Worm (Caenorhabditis elegans): ENCODE measurements around the gene ndab-2.

DNA sequence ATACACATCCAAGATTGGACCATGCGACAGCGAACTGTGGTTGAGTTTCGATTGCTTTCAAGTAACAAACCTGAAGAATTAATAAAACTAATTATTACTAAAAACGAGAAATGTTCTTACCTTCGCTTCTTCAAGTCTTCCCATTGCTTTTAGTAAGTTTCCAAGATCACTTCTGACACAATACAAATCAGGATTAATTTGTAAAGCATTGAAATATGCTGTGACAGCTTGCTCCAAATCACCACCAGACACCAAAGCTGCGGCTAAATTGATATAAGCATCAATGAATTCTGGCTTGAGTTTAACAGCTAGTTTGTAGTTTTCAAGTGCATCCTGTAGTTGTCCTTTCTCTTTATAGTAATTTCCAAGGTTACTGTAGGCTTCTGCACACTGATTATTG, 30.4 kb upstream of the ndab-2 start:
- TF ChIP-seq syd-9 (tag; optimal IDR thresholded peaks at IDR 0.05) (no peak), unc-86 (tag; optimal IDR thresholded peaks at IDR 0.05) (no peak)
